Worm (Caenorhabditis elegans): ENCODE results near the gene cal-7.

The cal-7 gene

ce11 chrV:9712418-9713173 is 21.3 kb upstream of the cal-7 start:
- TF ChIP-seq hmg-1.2 (GFP tag; IDR thresholded peaks at IDR 0.05) = no peak
- TF ChIP-seq D2030.7 (GFP tag; IDR thresholded peaks at IDR 0.05) = no peak
- TF ChIP-seq nhr-179 (tag; optimal IDR thresholded peaks at IDR 0.05) = no peak
- no peak for TF ChIP-seq somi-1 (GFP tag; optimal IDR thresholded peaks at IDR 0.05)
- TF ChIP-seq F55B11.4 (tag; optimal IDR thresholded peaks at IDR 0.05; ENCODE audit: borderline replicate concordance, insufficient read depth) = no peak
- TF ChIP-seq F33H1.4 (GFP tag; IDR thresholded peaks at IDR 0.05) = no peak
- no peak for TF ChIP-seq B0261.1 (tag; optimal IDR thresholded peaks at IDR 0.05)
- no peak for TF ChIP-seq egrh-3 (GFP tag; IDR thresholded peaks at IDR 0.05)
- no peak for TF ChIP-seq snpc-1.3 (tag; optimal IDR thresholded peaks at IDR 0.05; ENCODE audit: insufficient read depth)
- no peak for TF ChIP-seq lsy-27 (tag; optimal IDR thresholded peaks at IDR 0.05; ENCODE audit: borderline replicate concordance, insufficient read depth)
- TF ChIP-seq let-526 (GFP tag; IDR thresholded peaks at IDR 0.05) = no peak

DNA sequence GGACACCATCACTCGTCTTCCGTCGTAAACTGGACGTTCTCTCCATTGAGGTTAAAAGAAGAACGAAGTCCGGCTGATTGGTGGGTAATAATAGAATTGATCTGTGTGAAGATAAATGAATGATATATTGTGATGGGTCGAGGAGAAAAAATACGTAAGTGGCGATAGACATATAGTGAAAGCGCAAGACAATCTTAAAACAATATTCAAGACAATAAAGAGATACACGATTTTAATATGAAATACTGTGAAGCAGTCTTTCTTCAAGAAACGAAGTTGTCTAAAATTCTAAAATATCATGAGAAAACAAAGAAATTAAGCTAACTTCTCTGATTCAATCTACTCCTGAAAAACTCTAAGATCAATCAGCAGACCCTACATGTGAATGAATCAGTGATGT is 20.4 kb upstream of the cal-7 start, which contains the start of gene F40F9.10:
F40F9.10 (minus strand) TSS at position 101 of the 400 bp plus-strand sequence.
- no peak for TF ChIP-seq F39B2.1 (GFP tag; IDR thresholded peaks at IDR 0.05)
- no peak for TF ChIP-seq fkh-3 (tag; optimal IDR thresholded peaks at IDR 0.05)
- TF ChIP-seq ztf-18 (tag; optimal IDR thresholded peaks at IDR 0.05) = no peak
- no peak for TF ChIP-seq ceh-40 (GFP tag; IDR thresholded peaks at IDR 0.05)
- no peak for TF ChIP-seq rcor-1 (GFP tag; IDR thresholded peaks at IDR 0.05)
- no peak for TF ChIP-seq let-607 (tag; optimal IDR thresholded peaks at IDR 0.05)
- TF ChIP-seq F10E7.11 (tag; optimal IDR thresholded peaks at IDR 0.05) = no peak
- no peak for TF ChIP-seq chd-7 (tag; optimal IDR thresholded peaks at IDR 0.05)
- TF ChIP-seq lsy-27 (tag; optimal IDR thresholded peaks at IDR 0.05; ENCODE audit: borderline replicate concordance, insufficient read depth) = no peak
- TF ChIP-seq nhr-80 (tag; optimal IDR thresholded peaks at IDR 0.05) = no peak
- no peak for TF ChIP-seq Y53G8AR.9 (GFP tag; conservative IDR thresholded peaks at IDR 0.05)
- TF ChIP-seq T26A5.8 (tag; optimal IDR thresholded peaks at IDR 0.05) = no peak

DNA sequence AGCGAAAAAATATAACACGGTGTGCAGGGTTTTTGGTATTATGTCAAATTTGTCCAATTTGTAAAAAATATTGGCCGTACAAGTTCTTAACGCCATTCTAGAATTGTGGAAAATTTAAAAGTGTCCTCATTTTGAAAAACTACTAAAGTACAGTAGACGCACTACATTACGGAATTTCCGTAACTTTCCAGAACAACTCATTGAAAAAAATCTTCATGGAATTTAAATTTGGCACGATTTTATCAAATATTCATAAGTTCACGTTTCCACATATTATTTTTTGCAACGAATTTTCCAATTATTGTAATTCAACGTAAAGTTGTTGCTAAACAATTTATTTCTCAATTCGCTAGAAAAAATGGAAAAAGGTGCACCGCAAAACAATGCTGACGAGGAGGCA is 19.0 kb upstream of the cal-7 start, which contains the start of gene F40F9.3:
F40F9.3 (plus strand) TSS at position 301 of the 400 bp plus-strand sequence.
- no peak for TF ChIP-seq cebp-1 (GFP tag; IDR thresholded peaks at IDR 0.05)
- TF ChIP-seq cebp-1 (tag; optimal IDR thresholded peaks at IDR 0.05) = no peak
- no peak for TF ChIP-seq rcor-1 (GFP tag; IDR thresholded peaks at IDR 0.05)
- TF ChIP-seq him-1 (tag; optimal IDR thresholded peaks at IDR 0.05) = no peak
- TF ChIP-seq Y67H2A.10 (GFP tag; conservative IDR thresholded peaks at IDR 0.05) = no peak
- TF ChIP-seq lin-26 (GFP tag; IDR thresholded peaks at IDR 0.05) = no peak
- TF ChIP-seq nhr-120 (GFP tag; IDR thresholded peaks at IDR 0.05) = no peak
- no peak for TF ChIP-seq nfyb-1 (GFP tag; IDR thresholded peaks at IDR 0.05)
- no peak for TF ChIP-seq dpl-1 (GFP tag; optimal IDR thresholded peaks at IDR 0.05)
- no peak for TF ChIP-seq ztf-25 (GFP tag; IDR thresholded peaks at IDR 0.05)
- TF ChIP-seq aptf-2 (GFP tag; conservative IDR thresholded peaks at IDR 0.05) = no peak

ce11 chrV:9716397-9716796 is 17.5 kb upstream of the cal-7 start, which contains the start of gene str-188:
str-188 (plus strand) TSS chrV:9716697.
- TF ChIP-seq fkh-3 (tag; optimal IDR thresholded peaks at IDR 0.05) (no peak), ztf-22 (GFP tag; optimal IDR thresholded peaks at IDR 0.05) (no peak), attf-5 (GFP tag; optimal IDR thresholded peaks at IDR 0.05) (no peak), ceh-40 (GFP tag; IDR thresholded peaks at IDR 0.05) (no peak), ama-1 (optimal IDR thresholded peaks at IDR 0.05) (no peak), ama-1 (GFP tag; optimal IDR thresholded peaks at IDR 0.05) (no peak), attf-6 (GFP tag; IDR thresholded peaks at IDR 0.05) (no peak), F22D6.2 (tag; optimal IDR thresholded peaks at IDR 0.05) (no peak), mxl-1 (tag; optimal IDR thresholded peaks at IDR 0.05) (no peak), hsf-1 (GFP tag; IDR thresholded peaks at IDR 0.05) (no peak), B0336.3 (GFP tag; IDR thresholded peaks at IDR 0.05) (no peak), egl-44 (GFP tag; IDR thresholded peaks at IDR 0.05) (no peak), lin-35 (GFP tag; optimal IDR thresholded peaks at IDR 0.05) (no peak), lsy-27 (tag; optimal IDR thresholded peaks at IDR 0.05; ENCODE audit: borderline replicate concordance, insufficient read depth) (no peak)
